Worm (Caenorhabditis elegans): ENCODE data around the gene F55G11.2.

Gene F55G11.2

ce11 chrIV:12964648-12965047 is 4.4 kb downstream of the F55G11.2 start (continued):
- no peak for TF ChIP-seq hlh-30 (tag; optimal IDR thresholded peaks at IDR 0.05; ENCODE audit: insufficient read depth)
- TF ChIP-seq lin-15B (tag; optimal IDR thresholded peaks at IDR 0.05) = no peak
- TF ChIP-seq daf-16 (GFP tag; optimal IDR thresholded peaks at IDR 0.05) = no peak
- TF ChIP-seq daf-16 (tag; optimal IDR thresholded peaks at IDR 0.05) = no peak
- TF ChIP-seq mxl-2 (GFP tag; conservative IDR thresholded peaks at IDR 0.05) = no peak
- no peak for TF ChIP-seq ceh-32 (tag; optimal IDR thresholded peaks at IDR 0.05; ENCODE audit: poor library complexity)
- TF ChIP-seq lim-7 (GFP tag; IDR thresholded peaks at IDR 0.05) = no peak
- no peak for TF ChIP-seq saeg-2 (GFP tag; IDR thresholded peaks at IDR 0.05)
- no peak for TF ChIP-seq sdz-12 (GFP tag; optimal IDR thresholded peaks at IDR 0.05)
- TF ChIP-seq skn-1 (tag; optimal IDR thresholded peaks at IDR 0.05) = no peak
- no peak for TF ChIP-seq ztf-11 (tag; optimal IDR thresholded peaks at IDR 0.05)
- TF ChIP-seq nhr-10 (tag; optimal IDR thresholded peaks at IDR 0.05) = no peak

- TF ChIP-seq tag-97 (GFP tag; IDR thresholded peaks at IDR 0.05) (no peak), lir-3 (tag; optimal IDR thresholded peaks at IDR 0.05) (no peak), pqm-1 (tag; optimal IDR thresholded peaks at IDR 0.05) (peak; percentile 84), nhr-6 (tag; optimal IDR thresholded peaks at IDR 0.05) (peak; percentile 82), nhr-48 (tag; optimal IDR thresholded peaks at IDR 0.05) (no peak), mxl-2 (GFP tag; conservative IDR thresholded peaks at IDR 0.05) (no peak), dmd-6 (GFP tag; IDR thresholded peaks at IDR 0.05) (0 out of 2 replicates have a peak, but pooled peaks have one; percentile 20), daf-16 (GFP tag; optimal IDR thresholded peaks at IDR 0.05) (no peak), daf-16 (tag; optimal IDR thresholded peaks at IDR 0.05) (peak; percentile 94), hif-1 (tag; optimal IDR thresholded peaks at IDR 0.05) (no peak), R02D3.7 (tag; optimal IDR thresholded peaks at IDR 0.05) (no peak), aly-2 (tag; optimal IDR thresholded peaks at IDR 0.05) (no peak), nhr-28 (tag; optimal IDR thresholded peaks at IDR 0.05) (peak; percentile 62)
These were observed 6.5 kb downstream of the F55G11.2 start, which contains the start of gene F55G11.8 for ce11 chrIV:12962564-12962963. Gene F55G11.8 (plus strand): TSS chrIV:12962808.

- TF ChIP-seq unc-62 (GFP tag; optimal IDR thresholded peaks at IDR 0.05 in 1 of 2) (peak in 1 of 2 experiments; percentile 39), unc-62 (tag; optimal IDR thresholded peaks at IDR 0.05) (no peak), mes-2 (tag; optimal IDR thresholded peaks at IDR 0.05; ENCODE audit: poor library complexity, severe bottlenecking) (no peak), D1046.2 (GFP tag; IDR thresholded peaks at IDR 0.05) (no peak)
These were observed 9.0 kb downstream of the F55G11.2 start, which contains the start of gene F55G11.7 for ce11 chrIV:12960136-12960535. Gene F55G11.7 (plus strand): TSS chrIV:12960436.

- TF ChIP-seq pqm-1 (tag; optimal IDR thresholded peaks at IDR 0.05) (no peak), mep-1 (tag; optimal IDR thresholded peaks at IDR 0.05) (no peak), nhr-10 (tag; optimal IDR thresholded peaks at IDR 0.05) (no peak), snpc-1.2 (GFP tag; IDR thresholded peaks at IDR 0.05) (no peak), snpc-4 (tag; optimal IDR thresholded peaks at IDR 0.05) (no peak), F37D6.2 (tag; optimal IDR thresholded peaks at IDR 0.05) (no peak), nhr-111 (GFP tag; optimal IDR thresholded peaks at IDR 0.05) (no peak), R02D3.7 (tag; optimal IDR thresholded peaks at IDR 0.05) (no peak), fkh-10 (GFP tag; optimal IDR thresholded peaks at IDR 0.05) (no peak)
These were observed 11.4 kb downstream of the F55G11.2 start, which contains the start of gene F55G11.6 for ce11 chrIV:12957730-12958129. Gene F55G11.6 (plus strand): TSS chrIV:12958030.

- TF ChIP-seq nhr-41 (GFP tag; IDR thresholded peaks at IDR 0.05) (no peak), F44E2.7 (GFP tag; IDR thresholded peaks at IDR 0.05) (no peak), ama-1 (optimal IDR thresholded peaks at IDR 0.05) (no peak), pqm-1 (tag; optimal IDR thresholded peaks at IDR 0.05) (no peak), D1046.2 (GFP tag; IDR thresholded peaks at IDR 0.05) (no peak), nhr-102 (tag; optimal IDR thresholded peaks at IDR 0.05) (no peak), unc-62 (GFP tag; optimal IDR thresholded peaks at IDR 0.05 in 1 of 2) (no peak), unc-62 (tag; optimal IDR thresholded peaks at IDR 0.05) (no peak), lin-39 (tag; optimal IDR thresholded peaks at IDR 0.05) (no peak), fos-1 (tag; optimal IDR thresholded peaks at IDR 0.05) (no peak), daf-19 (GFP tag; conservative IDR thresholded peaks at IDR 0.05) (no peak), hlh-11 (tag; optimal IDR thresholded peaks at IDR 0.05) (no peak), dmd-8 (GFP tag; IDR thresholded peaks at IDR 0.05) (no peak), mdl-1 (tag; optimal IDR thresholded peaks at IDR 0.05) (no peak), mep-1 (tag; optimal IDR thresholded peaks at IDR 0.05) (no peak), mxl-3 (GFP tag; optimal IDR thresholded peaks at IDR 0.05) (no peak), Y48G9A.11 (GFP tag; IDR thresholded peaks at IDR 0.05) (no peak), nhr-77 (tag; optimal IDR thresholded peaks at IDR 0.05) (no peak)
These were observed 20.6 kb downstream of the F55G11.2 start, which contains the start of gene F55G11.10 for ce11 chrIV:12948470-12948869. Gene F55G11.10 (plus strand): TSS chrIV:12948770.
